Worm (Caenorhabditis elegans) whole organism, early embryonic: Measurements from ENCODE around the gene F16B12.7.

Experiments
- F13C5.2 ChIP-seq: sonication (generic microtip); optimal IDR thresholded peaks from 2 replicates; lab custom pipeline; 2017; ENCODE audit warnings: mild to moderate bottlenecking, missing genetic modification characterization, inconsistent platforms, missing compliant biosample characterization
- ama-1 ChIP-seq: fragments of 150-350 bp; optimal IDR thresholded peaks from 2 replicates; lab custom pipeline; 2014
- flt-1 ChIP-seq: fragments of 200-800 bp; sonication (Bioruptor generic); IDR thresholded peaks from 2 replicates; pipeline ENCODE4 v1.3.6; 2022; ENCODE audit warnings: missing genetic modification characterization, missing compliant biosample characterization
- hmbx-1 ChIP-seq: sonication (generic microtip); optimal IDR thresholded peaks from 2 replicates; lab custom pipeline; 2016; ENCODE audit warnings: mild to moderate bottlenecking, missing genetic modification characterization, missing compliant biosample characterization

DNA sequence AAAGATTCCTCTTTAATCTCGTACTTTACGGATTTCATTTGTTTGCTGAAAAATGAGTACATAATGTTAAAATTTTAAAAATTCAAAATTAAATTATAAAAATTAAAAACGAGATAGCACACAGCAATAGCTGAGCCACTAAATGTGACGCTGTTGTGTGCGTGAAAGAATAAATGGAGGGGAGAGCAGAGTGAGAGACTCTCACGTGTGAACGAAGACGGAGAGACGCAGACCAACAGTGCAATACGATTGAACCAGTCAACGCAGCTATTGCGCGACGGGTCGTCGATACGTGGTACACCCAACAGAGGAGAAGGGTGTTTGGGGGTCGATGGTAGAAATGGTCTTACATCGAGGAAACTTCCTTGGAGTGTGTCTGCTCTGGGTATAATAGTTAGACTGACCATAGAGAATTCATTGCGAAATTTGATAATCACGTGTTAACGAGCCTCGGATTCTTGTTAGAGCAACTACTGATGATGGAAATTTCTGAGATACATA lies 9.7 kb upstream of the F16B12.7 start, which contains the start of gene F16B12.4:
- TF ChIP-seq ama-1 (lab: Kevin White, UChicago) (no peak), flt-1 (GFP tag; lab: Robert Waterston, UW) (no peak), F13C5.2 (no peak), hmbx-1 (tag; lab: Kevin White, UChicago) (no peak)
